Fruit fly (Drosophila melanogaster) whole organism, embryonic: Measurements from ENCODE around the gene nonC.

Experiments
- CG1024 ChIP-seq: fragments of 200-800 bp; sonication (Bioruptor generic); IDR thresholded peaks from 2 replicates; pipeline ENCODE4 v1.3.6; 2022; ENCODE audit warnings: missing biosample characterization, missing genetic modification characterization
- CG11504 ChIP-seq: fragments of 200-800 bp; sonication (Bioruptor generic); optimal IDR thresholded peaks from 3 replicates; lab custom pipeline; 2019; ENCODE audit warnings: missing biosample characterization, mild to moderate bottlenecking, missing genetic modification characterization, moderate library complexity
- CG11695 ChIP-seq: fragments of 200-800 bp; sonication (Bioruptor generic); IDR thresholded peaks from 3 replicates; pipeline ENCODE4 v1.3.6; 2022; ENCODE audit warnings: missing biosample characterization, missing genetic modification characterization
- CG12391 ChIP-seq: fragments of 200-800 bp; sonication (Bioruptor generic); optimal IDR thresholded peaks from 3 replicates; lab custom pipeline; 2018; ENCODE audit warnings: missing biosample characterization, mild to moderate bottlenecking, missing genetic modification characterization, moderate library complexity
- CG12769 ChIP-seq: fragments of 200-800 bp; sonication (Bioruptor generic); optimal IDR thresholded peaks from 2 replicates; lab custom pipeline; 2019; ENCODE audit warnings: missing biosample characterization, mild to moderate bottlenecking, missing genetic modification characterization, moderate library complexity
- CG17328 ChIP-seq: fragments of 200-800 bp; sonication (Bioruptor generic); IDR thresholded peaks from 2 replicates; pipeline ENCODE4 v1.3.6; 2022; ENCODE audit warnings: missing biosample characterization, missing genetic modification characterization
- CG17385 ChIP-seq: fragments of 200-800 bp; sonication (Bioruptor generic); optimal IDR thresholded peaks from 3 replicates; lab custom pipeline; 2018; ENCODE audit warnings: missing biosample characterization, mild to moderate bottlenecking, missing genetic modification characterization
- CG17802 ChIP-seq: fragments of 200-800 bp; sonication (Bioruptor generic); optimal IDR thresholded peaks from 2 replicates; lab custom pipeline; 2018; ENCODE audit warnings: missing biosample characterization, mild to moderate bottlenecking, missing genetic modification characterization, moderate library complexity
- CG18011 ChIP-seq: fragments of 200-800 bp; sonication (Bioruptor generic); optimal IDR thresholded peaks from 2 replicates; lab custom pipeline; 2017; ENCODE audit warnings: missing biosample characterization, missing genetic modification characterization, mild to moderate bottlenecking, moderate library complexity, missing genotype
- CG18764 ChIP-seq: fragments of 200-800 bp; sonication (Bioruptor generic); optimal IDR thresholded peaks from 3 replicates; lab custom pipeline; 2016; ENCODE audit warnings: missing biosample characterization, missing genetic modification characterization
- CG2678 ChIP-seq: fragments of 200-800 bp; sonication (Bioruptor generic); optimal IDR thresholded peaks from 3 replicates; lab custom pipeline; 2019; ENCODE audit warnings: missing biosample characterization, mild to moderate bottlenecking, missing genetic modification characterization, moderate library complexity
- CG31388 ChIP-seq: fragments of 200-800 bp; sonication (Bioruptor generic); optimal IDR thresholded peaks from 2 replicates; lab custom pipeline; 2016; ENCODE audit warnings: missing biosample characterization, missing genetic modification characterization
- CG3163 ChIP-seq: fragments of 200-800 bp; sonication (Bioruptor generic); optimal IDR thresholded peaks from 3 replicates; lab custom pipeline; 2016; ENCODE audit warnings: missing biosample characterization, missing genetic modification characterization
- CG5180 ChIP-seq: fragments of 200-800 bp; sonication (Bioruptor generic); optimal IDR thresholded peaks from 3 replicates; lab custom pipeline; 2017; ENCODE audit warnings: missing biosample characterization, missing genetic modification characterization, mild to moderate bottlenecking, moderate library complexity, missing genetic modification reagents
- CG6689 ChIP-seq: fragments of 200-800 bp; sonication (Bioruptor generic); IDR thresholded peaks from 2 replicates; pipeline ENCODE4 v1.3.6; 2022; ENCODE audit warnings: missing biosample characterization, missing genetic modification characterization
- CG7372 ChIP-seq: fragments of 200-800 bp; sonication (Bioruptor generic); IDR thresholded peaks from 2 replicates; pipeline ENCODE4 v1.3.6; 2022; ENCODE audit warnings: missing biosample characterization, missing genetic modification characterization
- CG8281 ChIP-seq: fragments of 200-800 bp; sonication (Bioruptor generic); optimal IDR thresholded peaks from 2 replicates; lab custom pipeline; 2018; ENCODE audit warnings: missing biosample characterization, mild to moderate bottlenecking, missing genetic modification characterization, moderate library complexity
- CG8359 ChIP-seq: fragments of 200-800 bp; sonication (Bioruptor generic); optimal IDR thresholded peaks from 2 replicates; lab custom pipeline; 2017; ENCODE audit warnings: missing biosample characterization, mild to moderate bottlenecking, missing genetic modification characterization, borderline replicate concordance
- CG8924 ChIP-seq: fragments of 200-800 bp; optimal IDR thresholded peaks from 3 replicates; lab custom pipeline; 2019; ENCODE audit warnings: missing biosample characterization, mild to moderate bottlenecking, missing genetic modification characterization, moderate library complexity
- Deaf1 ChIP-seq: fragments of 200-800 bp; optimal IDR thresholded peaks from 3 replicates; lab custom pipeline; 2019; ENCODE audit warnings: missing biosample characterization, mild to moderate bottlenecking, missing genetic modification characterization, moderate library complexity
- Fer3 ChIP-seq: fragments of 200-800 bp; sonication (Bioruptor generic); optimal IDR thresholded peaks from 2 replicates; lab custom pipeline; 2018; ENCODE audit warnings: missing biosample characterization, mild to moderate bottlenecking, missing genetic modification characterization, moderate library complexity
- Gsc ChIP-seq: fragments of 200-800 bp; sonication (Bioruptor generic); IDR thresholded peaks from 2 replicates; pipeline ENCODE4 v1.3.6; 2022; ENCODE audit warnings: missing biosample characterization, missing genetic modification characterization
- Gug ChIP-seq: fragments of 200-800 bp; sonication (Bioruptor generic); IDR thresholded peaks from 4 replicates; pipeline ENCODE4 v1.3.6; 2022; ENCODE audit warnings: missing biosample characterization, missing genetic modification characterization
- Hmx ChIP-seq: fragments of 200-800 bp; sonication (Bioruptor generic); optimal IDR thresholded peaks from 2 replicates; lab custom pipeline; 2016; ENCODE audit warnings: missing biosample characterization, missing genetic modification characterization
- Hr78 ChIP-seq, 2 experiments: fragments of 200-800 bp in 1 of 2; fragments of >200 bp in 1 of 2; sonication (Bioruptor generic) in 1 of 2; optimal IDR thresholded peaks; 2 replicates each; lab custom pipeline; 2017 to 2019; ENCODE audit warnings: missing biosample characterization in 2 of 2, missing genetic modification characterization in 2 of 2, mild to moderate bottlenecking in 1 of 2, moderate library complexity in 1 of 2
- Kr ChIP-seq: fragments of 200-800 bp; sonication (Bioruptor generic); optimal IDR thresholded peaks from 2 replicates; lab custom pipeline; 2017; ENCODE audit warnings: missing biosample characterization, mild to moderate bottlenecking, missing genetic modification characterization
- NC2β ChIP-seq: fragments of 200-800 bp; sonication (Bioruptor generic); optimal IDR thresholded peaks from 2 replicates; lab custom pipeline; 2016; ENCODE audit warnings: missing biosample characterization, missing genetic modification characterization
- NK7.1 ChIP-seq: fragments of 200-800 bp; sonication (Bioruptor generic); optimal IDR thresholded peaks from 3 replicates; lab custom pipeline; 2016; ENCODE audit warnings: missing biosample characterization, missing genetic modification characterization
- Nf-YC ChIP-seq: fragments of 200-800 bp; optimal IDR thresholded peaks from 3 replicates; lab custom pipeline; 2019; ENCODE audit warnings: missing biosample characterization, mild to moderate bottlenecking, missing genetic modification characterization, moderate library complexity
- Sox100B ChIP-seq: fragments of 200-800 bp; sonication (Bioruptor generic); optimal IDR thresholded peaks from 3 replicates; lab custom pipeline; 2018; ENCODE audit warnings: missing biosample characterization, mild to moderate bottlenecking, missing genetic modification characterization
- Ssrp ChIP-seq: fragments of 200-800 bp; sonication (Bioruptor generic); optimal IDR thresholded peaks from 2 replicates; lab custom pipeline; 2018; ENCODE audit warnings: missing biosample characterization, mild to moderate bottlenecking, missing genetic modification characterization, moderate library complexity
- Xbp1 ChIP-seq: fragments of 200-800 bp; sonication (Bioruptor generic); optimal IDR thresholded peaks from 3 replicates; lab custom pipeline; 2016; ENCODE audit warnings: missing biosample characterization, mild to moderate bottlenecking, missing genetic modification characterization
- ase ChIP-seq: fragments of 200-800 bp; sonication (Bioruptor generic); IDR thresholded peaks from 3 replicates; pipeline ENCODE4 v1.3.6; 2022; ENCODE audit warnings: missing biosample characterization, missing genetic modification characterization
- bigmax ChIP-seq: fragments of 200-800 bp; sonication (Bioruptor generic); optimal IDR thresholded peaks from 2 replicates; lab custom pipeline; 2018; ENCODE audit warnings: missing biosample characterization, mild to moderate bottlenecking, missing genetic modification characterization
- bsh ChIP-seq, 2 experiments: fragments of 200-800 bp; sonication (Bioruptor generic); optimal IDR thresholded peaks; 2 replicates each; lab custom pipeline; 2017 to 2018; ENCODE audit warnings: mild to moderate bottlenecking in 2 of 2, missing biosample characterization in 2 of 2, missing genetic modification characterization in 2 of 2, moderate library complexity in 1 of 2
- danr ChIP-seq: fragments of 200-800 bp; sonication (Bioruptor generic); IDR thresholded peaks from 2 replicates; pipeline ENCODE4 v1.3.6; 2022; ENCODE audit warnings: missing biosample characterization, missing genetic modification characterization
- ems ChIP-seq: fragments of 200-800 bp; sonication (Bioruptor generic); optimal IDR thresholded peaks from 3 replicates; lab custom pipeline; 2016; ENCODE audit warnings: missing biosample characterization, missing genetic modification characterization
- fu2 ChIP-seq: fragments of 200-800 bp; sonication (Bioruptor generic); optimal IDR thresholded peaks from 2 replicates; lab custom pipeline; 2016; ENCODE audit warnings: missing biosample characterization, missing genetic modification characterization
- grn ChIP-seq: fragments of 200-800 bp; sonication (Bioruptor generic); optimal IDR thresholded peaks from 3 replicates; lab custom pipeline; 2017; ENCODE audit warnings: missing biosample characterization, missing genetic modification characterization
- h ChIP-seq: fragments of >200 bp; optimal IDR thresholded peaks from 2 replicates; lab custom pipeline; 2017
- insv ChIP-seq, 2 experiments: fragments of 200-800 bp; sonication (Bioruptor generic); optimal IDR thresholded peaks; 3 replicates each; lab custom pipeline; 2016 to 2018; ENCODE audit warnings: missing biosample characterization in 2 of 2, missing genetic modification characterization in 2 of 2
- ken ChIP-seq: fragments of 200-800 bp; sonication (Bioruptor generic); IDR thresholded peaks from 3 replicates; pipeline ENCODE4 v1.3.6; 2022; ENCODE audit warnings: missing biosample characterization, missing genetic modification characterization
- odd ChIP-seq: fragments of 200-800 bp; sonication (Bioruptor generic); optimal IDR thresholded peaks from 2 replicates; lab custom pipeline; 2017; ENCODE audit warnings: missing biosample characterization, mild to moderate bottlenecking, missing genetic modification characterization
- org-1 ChIP-seq: fragments of 200-800 bp; sonication (Bioruptor generic); optimal IDR thresholded peaks from 2 replicates; lab custom pipeline; 2017; ENCODE audit warnings: missing biosample characterization, missing genetic modification characterization
- p53 ChIP-seq: fragments of 200-800 bp; sonication (Bioruptor generic); optimal IDR thresholded peaks from 2 replicates; lab custom pipeline; 2016; ENCODE audit warnings: missing biosample characterization, missing genetic modification characterization
- slou ChIP-seq: fragments of 200-800 bp; sonication (Bioruptor generic); optimal IDR thresholded peaks from 3 replicates; lab custom pipeline; 2016; ENCODE audit warnings: missing biosample characterization, missing genetic modification characterization
- sr ChIP-seq: fragments of 200-800 bp; sonication (Bioruptor generic); IDR thresholded peaks from 3 replicates; pipeline ENCODE4 v1.3.6; 2022; ENCODE audit warnings: missing biosample characterization, missing genetic modification characterization
- stwl ChIP-seq: fragments of 200-800 bp; sonication (Bioruptor generic); optimal IDR thresholded peaks from 3 replicates; lab custom pipeline; 2018; ENCODE audit warnings: missing biosample characterization, mild to moderate bottlenecking, missing genetic modification characterization, moderate library complexity
- tap ChIP-seq: fragments of 200-800 bp; optimal IDR thresholded peaks from 3 replicates; lab custom pipeline; 2019; ENCODE audit warnings: missing biosample characterization, mild to moderate bottlenecking, missing genetic modification characterization, moderate library complexity
- zfh2 ChIP-seq: fragments of 200-800 bp; sonication (Bioruptor generic); optimal IDR thresholded peaks from 2 replicates; lab custom pipeline; 2016; ENCODE audit warnings: missing biosample characterization, missing genetic modification characterization

nonC gene

DNA sequence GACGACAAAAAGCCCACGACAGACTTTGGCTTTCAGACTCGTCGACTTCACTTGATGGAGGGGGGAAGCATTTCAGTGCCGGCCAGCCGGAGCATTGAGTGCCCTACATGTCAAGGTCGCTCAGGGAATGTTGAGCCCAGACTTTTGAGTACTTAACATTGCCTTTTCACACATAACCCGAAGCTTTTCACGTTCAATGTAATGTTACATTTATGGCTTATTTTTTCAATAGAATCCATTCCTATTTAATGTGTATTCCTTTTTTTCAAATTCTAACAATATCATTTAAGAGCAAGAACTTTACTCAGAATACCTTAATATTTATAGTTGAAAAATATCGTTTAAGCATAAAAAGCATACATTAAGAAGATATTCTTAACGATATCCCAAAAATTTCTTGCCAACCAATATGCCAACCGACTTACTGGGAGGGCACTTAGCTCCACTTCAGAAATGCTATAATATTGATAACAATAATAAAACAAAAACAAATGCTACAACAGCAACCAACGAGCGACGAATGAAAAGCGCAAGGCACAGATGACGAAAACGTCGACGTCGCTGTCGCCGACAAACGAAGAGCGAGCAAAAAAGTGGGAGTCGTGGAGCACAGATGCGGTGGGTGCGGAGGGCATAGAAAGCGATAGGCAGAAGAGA is 35.6 kb downstream of the nonC start (continued):
- no peak for TF ChIP-seq Gsc
- no peak for TF ChIP-seq slou
- no peak for TF ChIP-seq CG17328 (GFP tag; lab: Robert Waterston, UW)
- peak; percentile 74 for TF ChIP-seq Nf-YC (tag; lab: Kevin White, UChicago)
- TF ChIP-seq Kr (GFP tag; lab: Kevin White, UChicago) = no peak
- peak; percentile 71 for TF ChIP-seq CG11695 (GFP tag; lab: Robert Waterston, UW)
- TF ChIP-seq CG8924 (tag; lab: Kevin White, UChicago) = peak; percentile 56
- no peak for TF ChIP-seq NK7.1
- TF ChIP-seq ems (GFP tag; lab: Kevin White, UChicago) = peak; percentile 79
- TF ChIP-seq CG2678 (tag; lab: Kevin White, UChicago) = peak; percentile 92
- no peak for TF ChIP-seq CG1024 (GFP tag; lab: Robert Waterston, UW)
- no peak for TF ChIP-seq zfh2 (GFP tag; lab: Kevin White, UChicago)
- TF ChIP-seq stwl (tag; lab: Kevin White, UChicago) = no peak
- no peak for TF ChIP-seq Xbp1 (GFP tag; lab: Kevin White, UChicago)
- TF ChIP-seq CG12769 (tag; lab: Kevin White, UChicago) = peak; percentile 66
- TF ChIP-seq Hr78 (GFP tag; optimal IDR thresholded peaks at IDR 0.05; lab: Kevin White, UChicago) = no peak
- TF ChIP-seq CG18011 (GFP tag; lab: Kevin White, UChicago) = no peak
- peak; percentile 57 for TF ChIP-seq danr (GFP tag; lab: Robert Waterston, UW)
- no peak for TF ChIP-seq bigmax (GFP tag; lab: Kevin White, UChicago)
- TF ChIP-seq CG18764 (GFP tag; lab: Kevin White, UChicago) = peak; percentile 66
- peak; percentile 82 for TF ChIP-seq Hmx (GFP tag; lab: Kevin White, UChicago)
- peak; percentile 58 for TF ChIP-seq ase (GFP tag; lab: Robert Waterston, UW)
- TF ChIP-seq Sox100B (GFP tag; lab: Kevin White, UChicago) = peak; percentile 93
- peak; percentile 73 for TF ChIP-seq CG17385 (GFP tag; lab: Kevin White, UChicago)
- TF ChIP-seq ken (GFP tag; lab: Robert Waterston, UW) = no peak
- TF ChIP-seq tap (tag; lab: Kevin White, UChicago) = peak; percentile 23
- no peak for TF ChIP-seq insv (GFP tag; optimal IDR thresholded peaks at IDR 0.05; lab: Kevin White, UChicago)
- no peak for TF ChIP-seq grn (GFP tag; lab: Kevin White, UChicago)
- TF ChIP-seq sr = peak; percentile 47; the same call in 2 of the 3 replicates
- TF ChIP-seq Gug (GFP tag; lab: Robert Waterston, UW) = peak; percentile 76
- TF ChIP-seq p53 (GFP tag; lab: Kevin White, UChicago) = no peak
- TF ChIP-seq CG31388 = peak; percentile 45
- no peak for TF ChIP-seq CG17802 (tag; lab: Kevin White, UChicago)
- peak; percentile 69 for TF ChIP-seq Fer3 (tag; lab: Kevin White, UChicago)
- TF ChIP-seq CG6689 (GFP tag; lab: Robert Waterston, UW) = peak; percentile 78
- TF ChIP-seq NC2β (GFP tag; lab: Kevin White, UChicago) = no peak
- TF ChIP-seq CG12391 (tag; lab: Kevin White, UChicago) = peak; percentile 53
- TF ChIP-seq CG8281 (tag; lab: Kevin White, UChicago) = peak; percentile 66
- TF ChIP-seq CG3163 (GFP tag; lab: Kevin White, UChicago) = no peak
- peak; percentile 59 for TF ChIP-seq CG8359
- peak; percentile 61 to 70 for TF ChIP-seq bsh (GFP tag; optimal IDR thresholded peaks at IDR 0.05; lab: Kevin White, UChicago)
- TF ChIP-seq odd = peak; percentile 14
- peak; percentile 64 for TF ChIP-seq CG5180 (GFP tag; lab: Kevin White, UChicago)
- no peak for TF ChIP-seq h (lab: Kevin White, UChicago)
- peak; percentile 85 for TF ChIP-seq Ssrp (tag; lab: Kevin White, UChicago)
- TF ChIP-seq CG11504 (tag; lab: Kevin White, UChicago) = peak; percentile 91
- peak; percentile 81 for TF ChIP-seq Deaf1 (tag; lab: Kevin White, UChicago)
- TF ChIP-seq CG7372 (GFP tag; lab: Robert Waterston, UW) = peak; percentile 59
- no peak for TF ChIP-seq fu2 (GFP tag; lab: Kevin White, UChicago)
- TF ChIP-seq org-1 (GFP tag; lab: Kevin White, UChicago) = peak; percentile 74
